Worm (Caenorhabditis elegans) whole organism, young adult: ENCODE results near the gene Y62H9A.15.

Experiments used
- F49E8.2 ChIP-seq: sonication (generic microtip); optimal IDR thresholded peaks from 3 replicates; lab custom pipeline; 2017; ENCODE audit warnings: missing genetic modification characterization, mild to moderate bottlenecking, missing compliant biosample characterization, antibody characterized with exemption, moderate library complexity; ENCODE audit not compliant: insufficient read depth
- Y95B8A.8 ChIP-seq: fragments of 200-800 bp; sonication (Bioruptor generic); IDR thresholded peaks from 2 replicates; pipeline ENCODE4 v1.3.6; 2022; ENCODE audit warnings: missing genetic modification reagents, missing genetic modification characterization, missing compliant biosample characterization
- let-607 ChIP-seq, 2 experiments: fragments of 200-800 bp in 1 of 2; sonication (Bioruptor generic) in 1 of 2; sonication (generic microtip) in 1 of 2; optimal IDR thresholded peaks; 2 replicates each; lab custom pipeline; 2016 to 2018; ENCODE audit warnings: mild to moderate bottlenecking in 2 of 2, missing compliant biosample characterization in 2 of 2, missing genetic modification characterization in 2 of 2, moderate library complexity in 2 of 2, missing genotype in 1 of 2
- nfyb-1 ChIP-seq: fragments of 200-800 bp; sonication (Bioruptor generic); IDR thresholded peaks from 2 replicates; pipeline ENCODE4 v1.3.6; 2022; ENCODE audit warnings: missing genetic modification reagents, missing genetic modification characterization, missing compliant biosample characterization
- pha-4 ChIP-seq: fragments of 150-350 bp; sonication (generic microtip); optimal IDR thresholded peaks from 2 replicates; lab custom pipeline; 2014; ENCODE audit warnings: missing biosample characterization, missing genetic modification reagents, missing genetic modification characterization

DNA sequence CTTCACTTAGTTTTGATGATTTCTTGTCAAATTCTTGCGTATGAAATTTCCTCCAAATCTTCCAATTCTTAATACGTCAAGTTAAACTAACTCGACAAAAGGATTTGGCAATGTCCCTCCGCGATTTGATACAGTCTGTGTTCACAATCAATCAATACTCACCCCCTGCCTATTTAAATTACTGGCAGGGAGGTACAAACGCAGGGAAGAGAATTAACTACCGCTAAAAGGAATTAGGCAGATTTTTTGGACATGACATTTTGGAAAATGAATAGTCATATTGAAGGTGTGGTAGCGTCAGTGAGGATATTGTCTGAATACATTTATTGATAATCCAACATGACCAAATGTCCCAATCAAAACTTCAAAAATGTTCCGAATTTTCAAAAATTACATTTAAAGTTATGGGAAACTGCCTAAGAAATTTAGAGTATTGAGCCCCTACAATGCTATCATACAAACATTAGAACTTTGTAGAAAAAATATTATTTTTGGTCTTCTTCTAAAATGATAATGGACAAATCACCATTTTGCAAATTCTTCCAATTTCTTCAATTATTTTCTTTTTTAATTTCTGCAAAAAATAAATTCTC is 27.5 kb upstream of the Y62H9A.15 start:
- TF ChIP-seq pha-4 (tag; lab: Kevin White, UChicago) (peak; percentile 96), nfyb-1 (GFP tag; lab: Robert Waterston, UW) (peak; percentile 98), F49E8.2 (no peak), let-607 (tag; optimal IDR thresholded peaks at IDR 0.05; lab: Kevin White, UChicago) (peak; percentile 55 to 93), Y95B8A.8 (GFP tag; lab: Robert Waterston, UW) (peak; percentile 72; the same call in 1 of the 2 replicates)
